Worm (Caenorhabditis elegans) whole organism, L2 larva: Measurements from ENCODE around the gene nfyb-1.

Experiments
- ZK546.5 ChIP-seq: sonication (generic microtip); optimal IDR thresholded peaks from 2 replicates; lab custom pipeline; 2017; ENCODE audit warnings: missing biosample characterization, missing genetic modification characterization
- egl-27 ChIP-seq: sonication (generic microtip); optimal IDR thresholded peaks from 3 replicates; lab custom pipeline; 2017; ENCODE audit warnings: missing biosample characterization, missing genetic modification reagents, missing genetic modification characterization
- nhr-11 ChIP-seq: fragments of 150-350 bp; optimal IDR thresholded peaks from 2 replicates; lab custom pipeline; 2014; ENCODE audit warnings: missing biosample characterization, missing genetic modification characterization
- nhr-12 ChIP-seq: fragments of 150-350 bp; optimal IDR thresholded peaks from 2 replicates; lab custom pipeline; 2014; ENCODE audit warnings: missing biosample characterization, missing genetic modification characterization
- nhr-129 ChIP-seq: fragments of 150-350 bp; optimal IDR thresholded peaks from 2 replicates; lab custom pipeline; 2014; ENCODE audit warnings: missing biosample characterization, missing genetic modification characterization
- sma-9 ChIP-seq, 2 experiments: fragments of 150-350 bp in 1 of 2; sonication (generic microtip) in 1 of 2; optimal IDR thresholded peaks; 2 replicates each; lab custom pipeline; 2014 to 2016; ENCODE audit warnings: missing genetic modification characterization in 2 of 2, mild to moderate bottlenecking in 1 of 2, missing biosample characterization in 1 of 2, missing compliant biosample characterization in 1 of 2, missing genetic modification reagents in 1 of 2, moderate library complexity in 1 of 2
- snpc-4 ChIP-seq: fragments of 150-350 bp; optimal IDR thresholded peaks from 2 replicates; lab custom pipeline; 2014; ENCODE audit warnings: missing biosample characterization, missing genetic modification characterization
- unc-62 ChIP-seq: fragments of 150-350 bp; optimal IDR thresholded peaks from 2 replicates; lab custom pipeline; 2014; ENCODE audit warnings: missing biosample characterization, missing genetic modification reagents, missing genetic modification characterization
- ztf-11 ChIP-seq: sonication (generic microtip); optimal IDR thresholded peaks from 2 replicates; lab custom pipeline; 2017; ENCODE audit warnings: missing biosample characterization, missing genetic modification characterization

- TF ChIP-seq nhr-12 (tag; lab: Kevin White, UChicago) (no peak), nhr-11 (tag; lab: Kevin White, UChicago) (no peak), ZK546.5 (tag; lab: Kevin White, UChicago) (no peak), egl-27 (tag; lab: Kevin White, UChicago) (no peak), snpc-4 (tag; lab: Kevin White, UChicago) (no peak), nhr-129 (tag; lab: Kevin White, UChicago) (no peak), unc-62 (no peak), sma-9 (GFP tag; optimal IDR thresholded peaks at IDR 0.05; lab: Kevin White, UChicago) (no peak), sma-9 (tag; optimal IDR thresholded peaks at IDR 0.05; lab: Kevin White, UChicago) (no peak), ztf-11 (tag; lab: Kevin White, UChicago) (no peak)
Measured at ce11 chrII:457790-458189, 9.4 kb downstream of the nfyb-1 start, which contains the start of gene gvd-1.
